Fruit fly (Drosophila melanogaster): Measurements from ENCODE around the gene Svil.

Svil gene

dm6 chr3L:2487248-2487647 is 109.8 kb downstream of the Svil start (continued):
- TF ChIP-seq svp (GFP tag) = peak; percentile 93
- TF ChIP-seq Ets96B (tag; optimal IDR thresholded peaks at IDR 0.05) = peak; percentile 92
- peak; percentile 19 for TF ChIP-seq CG4318 (GFP tag; optimal IDR thresholded peaks at IDR 0.05)
- peak; percentile 66 for TF ChIP-seq CG11762 (GFP tag; optimal IDR thresholded peaks at IDR 0.05; ENCODE audit: insufficient read depth)
- peak; percentile 76 for TF ChIP-seq CG6792 (GFP tag; optimal IDR thresholded peaks at IDR 0.05)
- peak; percentile 63 for TF ChIP-seq OdsH (GFP tag; optimal IDR thresholded peaks at IDR 0.05)
- TF ChIP-seq vri (GFP tag; optimal IDR thresholded peaks at IDR 0.05) = peak; percentile 21
- peak; percentile 77 for TF ChIP-seq achi (GFP tag; optimal IDR thresholded peaks at IDR 0.05)
- TF ChIP-seq Met (GFP tag; optimal IDR thresholded peaks at IDR 0.05) = peak; percentile 58
- peak; percentile 77 for TF ChIP-seq CG6276 (GFP tag; optimal IDR thresholded peaks at IDR 0.05)
- TF ChIP-seq CG32006 (GFP tag; optimal IDR thresholded peaks at IDR 0.05) = peak; percentile 68
- no peak for TF ChIP-seq Hr38 (GFP tag; optimal IDR thresholded peaks at IDR 0.05)
- peak; percentile 68 for TF ChIP-seq Lpt (GFP tag; optimal IDR thresholded peaks at IDR 0.05)
- TF ChIP-seq Gug (GFP tag; IDR thresholded peaks at IDR 0.05) = peak; percentile 82

dm6 chr3L:2488634-2489033 is 111.2 kb downstream of the Svil start, which contains the start of gene CG1146:
CG1146 (plus strand) TSS chr3L:2488804.
- TF ChIP-seq Sox102F (GFP tag; optimal IDR thresholded peaks at IDR 0.05) (no peak), Ets21C (GFP tag; optimal IDR thresholded peaks at IDR 0.05) (no peak), Sox15 (GFP tag; optimal IDR thresholded peaks at IDR 0.05) (no peak), Lpt (GFP tag; optimal IDR thresholded peaks at IDR 0.05) (peak; percentile 5), esn (GFP tag; optimal IDR thresholded peaks at IDR 0.05) (peak; percentile 2), CG8119 (GFP tag; IDR thresholded peaks at IDR 0.05) (peak; percentile 40; the same call in 1 of the 3 replicates), CG16779 (tag; optimal IDR thresholded peaks at IDR 0.05) (peak; percentile 0), lz (GFP tag; optimal IDR thresholded peaks at IDR 0.05) (no peak), CG11902 (GFP tag; optimal IDR thresholded peaks at IDR 0.05) (no peak), CG34406 (GFP tag; optimal IDR thresholded peaks at IDR 0.05) (no peak), CG6854 (GFP tag; optimal IDR thresholded peaks at IDR 0.05) (no peak), CG8319 (GFP tag; optimal IDR thresholded peaks at IDR 0.05) (no peak), CG6792 (GFP tag; optimal IDR thresholded peaks at IDR 0.05) (no peak), eg (GFP tag; IDR thresholded peaks at IDR 0.05) (peak; percentile 19; the same call in 1 of the 3 replicates), Eip78C (GFP tag) (peak; percentile 65), salr (GFP tag; optimal IDR thresholded peaks at IDR 0.05) (no peak), CG15336 (GFP tag; IDR thresholded peaks at IDR 0.05) (peak; percentile 20; the same call in 1 of the 2 replicates), CG3919 (GFP tag; optimal IDR thresholded peaks at IDR 0.05) (peak; percentile 30), Hr39 (GFP tag; optimal IDR thresholded peaks at IDR 0.05) (no peak), Smox (GFP tag; optimal IDR thresholded peaks at IDR 0.05) (no peak), dac (GFP tag; optimal IDR thresholded peaks at IDR 0.05) (no peak), achi (GFP tag; optimal IDR thresholded peaks at IDR 0.05) (no peak), CG8632 (GFP tag; optimal IDR thresholded peaks at IDR 0.05) (no peak), CG11294 (GFP tag; IDR thresholded peaks at IDR 0.05) (no peak), acj6 (GFP tag; optimal IDR thresholded peaks at IDR 0.05) (no peak), svp (GFP tag) (peak; percentile 73), CG31627 (GFP tag; optimal IDR thresholded peaks at IDR 0.05) (no peak), CG1621 (tag; optimal IDR thresholded peaks at IDR 0.05) (no peak), CG7368 (GFP tag; optimal IDR thresholded peaks at IDR 0.05) (no peak), Hr4 (GFP tag; optimal IDR thresholded peaks at IDR 0.05) (no peak), ss (GFP tag; optimal IDR thresholded peaks at IDR 0.05) (peak in 1 of 2 experiments; percentile 19), Met (GFP tag; optimal IDR thresholded peaks at IDR 0.05) (no peak), fd85E (GFP tag; optimal IDR thresholded peaks at IDR 0.05) (no peak), CG9139 (GFP tag; optimal IDR thresholded peaks at IDR 0.05) (peak; percentile 19), fkh (GFP tag; optimal IDR thresholded peaks at IDR 0.05) (no peak), topi (GFP tag; optimal IDR thresholded peaks at IDR 0.05) (no peak), Ets96B (tag; optimal IDR thresholded peaks at IDR 0.05) (no peak), Blimp-1 (GFP tag; optimal IDR thresholded peaks at IDR 0.05) (no peak), pdm3 (GFP tag; optimal IDR thresholded peaks at IDR 0.05) (no peak), Hr38 (GFP tag; optimal IDR thresholded peaks at IDR 0.05) (no peak), CG32006 (GFP tag; optimal IDR thresholded peaks at IDR 0.05) (no peak), cyc (GFP tag; optimal IDR thresholded peaks at IDR 0.05) (no peak), CG10669 (GFP tag; optimal IDR thresholded peaks at IDR 0.05) (no peak), CG3032 (tag; optimal IDR thresholded peaks at IDR 0.05) (no peak), CG11762 (GFP tag; optimal IDR thresholded peaks at IDR 0.05; ENCODE audit: insufficient read depth) (no peak), Gug (GFP tag; IDR thresholded peaks at IDR 0.05) (no peak)
